Worm (Caenorhabditis elegans): ENCODE measurements around the gene sec-15.

DNA sequence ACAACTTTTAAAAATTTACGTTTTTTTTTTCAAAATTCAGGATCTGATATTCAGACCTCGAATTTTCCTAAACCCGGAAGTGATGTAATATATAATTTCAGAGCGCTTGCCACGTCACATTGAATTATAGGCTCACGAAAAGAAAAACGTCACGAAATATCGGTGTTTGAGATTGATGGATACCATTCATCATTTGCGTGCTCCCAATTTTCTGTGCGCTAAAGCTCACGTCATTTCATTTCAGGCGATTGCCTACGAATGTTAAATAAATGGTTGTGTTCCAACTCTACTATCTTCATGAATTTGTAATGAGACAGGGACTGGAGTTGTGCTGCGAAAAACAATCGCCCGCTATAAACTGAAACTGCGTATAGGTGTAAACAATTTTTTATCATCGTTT, 26.8 kb downstream of the sec-15 start:
- TF ChIP-seq pag-3 (tag; optimal IDR thresholded peaks at IDR 0.05; ENCODE audit: borderline replicate concordance, insufficient read depth), result no peak
- no peak for TF ChIP-seq lsy-2 (tag; optimal IDR thresholded peaks at IDR 0.05)
- TF ChIP-seq unc-130 (tag; optimal IDR thresholded peaks at IDR 0.05), result no peak
- TF ChIP-seq ceh-90 (tag; optimal IDR thresholded peaks at IDR 0.05), result no peak

Data from whole organism, L1 larva.